Fruit fly (Drosophila melanogaster): Measurements from ENCODE around the gene CG14963.

CG14963 gene

dm6 chr3L:3159309-3160194 is 12.8 kb downstream of the CG14963 start, which contains the start of the genes ND-30 and CG15812 (continued):
- TF ChIP-seq CG2712 (tag; optimal IDR thresholded peaks at IDR 0.05), result peak; percentile 38
- no peak for TF ChIP-seq CG5180 (GFP tag; optimal IDR thresholded peaks at IDR 0.05)
- TF ChIP-seq pfk (GFP tag; optimal IDR thresholded peaks at IDR 0.05), result peak; percentile 94
- peak; percentile 40 for TF ChIP-seq dmrt11E (tag; optimal IDR thresholded peaks at IDR 0.05)
- TF ChIP-seq CG8359 (GFP tag; optimal IDR thresholded peaks at IDR 0.05; ENCODE audit: borderline replicate concordance), result no peak
- peak in 1 of 2 experiments; percentile 97 for TF ChIP-seq Pdp1 (GFP tag; optimal IDR thresholded peaks at IDR 0.05)
- TF ChIP-seq CG3995 (GFP tag; optimal IDR thresholded peaks at IDR 0.05), result peak; percentile 95
- peak; percentile 22; the same call in 1 of the 2 replicates for TF ChIP-seq Rfx (GFP tag; IDR thresholded peaks at IDR 0.05)
- TF ChIP-seq CG4617 (GFP tag; optimal IDR thresholded peaks at IDR 0.05; ENCODE audit: borderline replicate concordance), result peak; percentile 47
- peak; percentile 11 for TF ChIP-seq lilli (GFP tag; optimal IDR thresholded peaks at IDR 0.05)
- no peak for TF ChIP-seq CG11723 (GFP tag; optimal IDR thresholded peaks at IDR 0.05)
- no peak for TF ChIP-seq sima (GFP tag; optimal IDR thresholded peaks at IDR 0.05)
- peak; percentile 51 for TF ChIP-seq CG14710 (tag; optimal IDR thresholded peaks at IDR 0.05)
- peak; percentile 39 for TF ChIP-seq CG2116 (GFP tag; optimal IDR thresholded peaks at IDR 0.05)
- TF ChIP-seq nmo (GFP tag; optimal IDR thresholded peaks at IDR 0.05), result peak; percentile 48
- TF ChIP-seq phol (tag; optimal IDR thresholded peaks at IDR 0.05), result peak; percentile 34
- TF ChIP-seq knrl (GFP tag; IDR thresholded peaks at IDR 0.05; ENCODE audit: partially characterized antibody), result no peak
- no peak for TF ChIP-seq CG11398 (GFP tag; optimal IDR thresholded peaks at IDR 0.05)
- peak; percentile 60 for TF ChIP-seq CG8281 (tag; optimal IDR thresholded peaks at IDR 0.05)
- TF ChIP-seq CG3847 (GFP tag; IDR thresholded peaks at IDR 0.05), result 0 out of 2 replicates have a peak, but pooled peaks have one; percentile 5
- TF ChIP-seq E2f2 (GFP tag; IDR thresholded peaks at IDR 0.05), result 0 out of 2 replicates have a peak, but pooled peaks have one; percentile 13
- TF ChIP-seq gfzf (GFP tag; optimal IDR thresholded peaks at IDR 0.05), result peak; percentile 45
- peak; percentile 7 for TF ChIP-seq CG2120 (GFP tag; optimal IDR thresholded peaks at IDR 0.05)
- peak; percentile 38 for TF ChIP-seq CG13424 (tag; optimal IDR thresholded peaks at IDR 0.05)
- TF ChIP-seq CG10431 (GFP tag; optimal IDR thresholded peaks at IDR 0.05), result no peak
- TF ChIP-seq repo (GFP tag; optimal IDR thresholded peaks at IDR 0.05), result no peak
- no peak for TF ChIP-seq caup (GFP tag; optimal IDR thresholded peaks at IDR 0.05; ENCODE audit: severe bottlenecking)
- no peak for TF ChIP-seq CG1233 (GFP tag; optimal IDR thresholded peaks at IDR 0.05)
- TF ChIP-seq CG7786 (GFP tag; optimal IDR thresholded peaks at IDR 0.05), result no peak
- TF ChIP-seq CG18599 (GFP tag; optimal IDR thresholded peaks at IDR 0.05), result no peak
- no peak for TF ChIP-seq Doc3 (GFP tag; IDR thresholded peaks at IDR 0.05; ENCODE audit: partially characterized antibody)
- TF ChIP-seq ato (GFP tag; IDR thresholded peaks at IDR 0.05; ENCODE audit: partially characterized antibody), result 0 out of 2 replicates have a peak, but pooled peaks have one; percentile 30
- peak; percentile 3 for TF ChIP-seq nerfin-1 (tag; optimal IDR thresholded peaks at IDR 0.05)
- peak; percentile 14 for TF ChIP-seq CG15696 (tag; optimal IDR thresholded peaks at IDR 0.05)
- peak; percentile 46 for TF ChIP-seq CG17829 (tag; optimal IDR thresholded peaks at IDR 0.05)
- TF ChIP-seq CG17612 (GFP tag; IDR thresholded peaks at IDR 0.05), result no peak
- no peak for TF ChIP-seq CG7271 (tag; optimal IDR thresholded peaks at IDR 0.05)
- no peak for TF ChIP-seq unpg (GFP tag; optimal IDR thresholded peaks at IDR 0.05)
- 0 out of 4 replicates have a peak, but pooled peaks have one; percentile 29 for TF ChIP-seq chinmo (GFP tag; IDR thresholded peaks at IDR 0.05; ENCODE audit: partially characterized antibody)
- no peak for TF ChIP-seq NC2β (GFP tag; optimal IDR thresholded peaks at IDR 0.05)
- TF ChIP-seq HLH3B (GFP tag; IDR thresholded peaks at IDR 0.05), result no peak
- peak in 1 of 3 experiments; percentile 43 for TF ChIP-seq Stat92E (GFP tag; optimal IDR thresholded peaks at IDR 0.05)
- no peak for TF ChIP-seq CG10366 (GFP tag; IDR thresholded peaks at IDR 0.05)
- TF ChIP-seq CG30431 (GFP tag; optimal IDR thresholded peaks at IDR 0.05), result no peak
- TF ChIP-seq CG1602 (GFP tag; optimal IDR thresholded peaks at IDR 0.05), result peak; percentile 45
- peak; percentile 46 for TF ChIP-seq Hr3 (GFP tag; optimal IDR thresholded peaks at IDR 0.05)
